Fruit fly (Drosophila melanogaster) Kc167 (cell line): ENCODE data around the gene CG10333.

Experiments used
- Myc ChIP-seq: fragments of >200 bp; optimal IDR thresholded peaks from 2 replicates; lab custom pipeline; 2017; ENCODE audit warnings: missing external identifiers
- Sin3A ChIP-seq: fragments of >200 bp; optimal IDR thresholded peaks from 2 replicates; lab custom pipeline; 2018; ENCODE audit warnings: missing external identifiers
- h ChIP-seq: fragments of >200 bp; optimal IDR thresholded peaks from 3 replicates; lab custom pipeline; 2018; ENCODE audit warnings: missing external identifiers
- insv ChIP-seq: fragments of >200 bp; optimal IDR thresholded peaks from 3 replicates; lab custom pipeline; 2018; ENCODE audit warnings: missing external identifiers
- psq ChIP-seq: fragments of >200 bp; optimal IDR thresholded peaks from 2 replicates; lab custom pipeline; 2017; ENCODE audit warnings: missing external identifiers
- ttk ChIP-seq: sonication (Bioruptor generic); optimal IDR thresholded peaks from 2 replicates; lab custom pipeline; 2017; ENCODE audit warnings: missing external identifiers

CG10333 gene

DNA sequence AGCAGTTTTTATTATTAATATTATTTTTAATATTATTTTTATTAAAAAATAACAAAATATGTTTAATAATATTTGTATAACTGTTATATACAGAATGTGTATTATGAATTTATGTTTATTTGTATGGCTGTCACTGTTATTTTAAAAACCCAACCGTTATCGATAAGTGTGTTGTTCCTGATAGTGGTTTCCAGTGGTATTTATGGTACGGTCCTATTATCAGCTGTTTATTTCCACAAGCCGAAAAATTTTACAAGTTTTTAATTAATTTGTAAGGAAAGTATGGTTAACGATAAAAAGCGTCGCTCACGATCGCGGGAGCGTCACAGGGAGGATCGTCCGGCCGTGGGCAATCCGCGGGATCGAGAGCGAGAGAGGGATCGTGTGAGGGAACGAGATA, at the start of gene CG10333:
TSS of gene CG10333 (plus strand) at position 191 of the 400 bp plus-strand sequence.
- TF ChIP-seq h (lab: Kevin White, UChicago) = no peak

DNA sequence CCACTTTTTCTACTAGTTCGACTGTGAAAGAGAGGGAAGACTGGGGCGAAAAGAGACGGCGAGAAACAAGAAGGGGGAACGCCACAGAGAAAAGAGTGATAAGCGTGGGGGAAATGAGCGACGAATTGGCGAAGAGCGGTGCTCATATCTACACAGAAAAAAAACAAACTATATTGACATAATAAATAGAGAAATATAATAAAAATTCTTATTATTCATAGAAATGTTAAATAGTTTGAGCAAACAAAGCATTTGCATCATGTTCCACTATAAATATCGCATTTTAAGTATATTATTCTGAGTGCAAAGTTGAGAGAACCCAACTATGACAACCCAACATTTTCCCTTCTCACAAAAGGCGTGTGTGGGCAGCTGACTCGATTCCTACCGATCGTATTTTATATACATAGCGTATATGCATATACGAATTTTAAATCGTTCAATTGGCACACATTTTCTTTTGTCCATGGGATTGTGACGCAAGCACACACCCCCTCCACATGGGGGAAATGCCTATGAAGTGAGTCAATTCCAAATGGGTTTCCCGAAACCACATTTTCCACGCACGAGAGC, 48.6 kb upstream of the CG10333 start:
- TF ChIP-seq Myc (lab: Kevin White, UChicago) (no peak), insv (lab: Kevin White, UChicago) (no peak)

DNA sequence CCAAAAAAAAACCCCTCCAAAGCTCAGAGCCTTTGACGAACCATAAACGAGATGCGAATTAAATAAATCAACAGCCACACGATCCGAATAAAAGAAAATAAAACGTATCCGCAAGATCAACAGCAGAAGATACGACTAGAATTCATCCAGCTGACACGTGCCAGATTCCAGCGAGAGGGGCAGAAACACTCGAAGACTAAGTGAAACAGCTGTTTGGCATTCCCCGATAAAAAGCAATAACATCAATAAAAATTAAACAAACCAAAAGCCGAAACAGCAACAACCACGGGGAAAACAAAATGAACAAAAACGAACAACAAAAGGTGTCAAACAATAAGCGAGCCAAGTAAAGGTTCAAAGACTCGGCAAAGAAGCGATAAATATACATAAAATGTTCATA, 47.5 kb upstream of the CG10333 start:
- TF ChIP-seq insv (lab: Kevin White, UChicago) (no peak), ttk (lab: Kevin White, UChicago) (no peak), Sin3A (no peak), h (lab: Kevin White, UChicago) (no peak), Myc (lab: Kevin White, UChicago) (no peak), psq (lab: Kevin White, UChicago) (no peak)

DNA sequence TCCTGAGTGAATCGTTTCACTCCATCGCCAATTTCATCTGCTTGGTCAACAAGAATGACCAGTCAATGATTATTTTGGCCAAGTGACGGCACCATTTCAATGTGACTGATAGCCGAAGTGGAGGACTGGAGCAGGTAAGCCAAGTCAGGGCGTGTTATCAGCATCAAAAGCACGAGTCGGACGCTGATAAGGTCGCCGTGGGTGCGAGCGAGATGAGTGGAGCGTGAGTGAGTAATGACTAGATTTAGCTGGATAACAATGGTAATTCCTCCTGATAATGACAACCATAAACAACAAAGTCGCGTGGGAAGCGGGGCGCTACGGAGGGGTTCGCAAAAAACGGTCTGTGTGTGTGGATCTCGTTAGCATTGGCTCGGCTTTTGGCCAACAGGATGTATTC, 45.6 kb upstream of the CG10333 start:
- TF ChIP-seq ttk (lab: Kevin White, UChicago) = no peak
- no peak for TF ChIP-seq psq (lab: Kevin White, UChicago)
- no peak for TF ChIP-seq Sin3A
- TF ChIP-seq Myc (lab: Kevin White, UChicago) = no peak
- TF ChIP-seq insv (lab: Kevin White, UChicago) = no peak
- TF ChIP-seq h (lab: Kevin White, UChicago) = no peak

DNA sequence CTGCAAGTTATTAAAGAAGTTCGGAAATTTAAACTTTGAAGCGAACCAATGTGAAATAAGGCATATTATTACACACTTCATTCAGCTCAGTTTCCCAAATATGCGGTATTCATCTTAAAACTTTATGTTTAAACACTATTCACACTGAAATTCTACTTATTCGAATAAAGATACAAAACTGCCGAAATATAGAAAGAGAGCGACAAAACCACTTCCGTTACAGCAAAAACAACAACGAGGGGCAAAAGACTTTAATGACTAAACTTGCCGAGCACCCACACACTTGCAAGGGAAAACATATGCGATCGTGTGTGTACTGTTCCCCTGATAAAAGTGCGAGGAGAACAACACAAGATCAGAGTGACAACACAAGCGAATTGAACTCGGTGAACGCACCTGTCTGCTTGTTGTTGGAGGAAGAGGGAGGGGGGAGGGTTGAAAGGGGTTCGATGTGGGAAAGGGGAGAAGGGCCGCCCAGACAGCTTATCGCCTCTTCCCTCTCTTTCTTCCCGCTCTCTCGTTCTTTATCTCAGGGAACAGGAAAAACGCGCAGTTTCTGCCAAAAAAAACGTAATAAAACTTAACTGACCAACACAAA, 45.0 kb upstream of the CG10333 start:
- TF ChIP-seq Sin3A (no peak), psq (lab: Kevin White, UChicago) (no peak), Myc (lab: Kevin White, UChicago) (no peak), ttk (lab: Kevin White, UChicago) (no peak), insv (lab: Kevin White, UChicago) (no peak), h (lab: Kevin White, UChicago) (no peak)

DNA sequence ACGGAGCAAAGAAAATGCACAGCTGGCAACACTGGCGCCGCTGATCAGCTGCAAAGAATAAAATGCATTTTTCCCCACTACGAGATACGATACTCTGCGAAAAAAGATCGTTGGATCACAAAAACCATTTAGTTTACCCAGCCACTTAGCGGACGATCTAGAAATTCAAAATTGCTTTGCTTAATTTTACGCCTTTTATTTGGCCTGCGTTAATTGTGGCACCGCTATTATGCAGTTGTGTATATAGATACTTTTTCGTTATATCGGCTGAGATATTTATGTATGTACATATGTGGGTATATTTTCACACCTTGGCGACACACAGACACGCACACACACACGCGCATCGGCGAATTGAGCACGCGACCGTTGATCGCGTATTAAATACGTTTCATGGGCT, 44.1 kb upstream of the CG10333 start:
- no peak for TF ChIP-seq Myc (lab: Kevin White, UChicago)
- no peak for TF ChIP-seq insv (lab: Kevin White, UChicago)
- no peak for TF ChIP-seq ttk (lab: Kevin White, UChicago)
- no peak for TF ChIP-seq Sin3A

DNA sequence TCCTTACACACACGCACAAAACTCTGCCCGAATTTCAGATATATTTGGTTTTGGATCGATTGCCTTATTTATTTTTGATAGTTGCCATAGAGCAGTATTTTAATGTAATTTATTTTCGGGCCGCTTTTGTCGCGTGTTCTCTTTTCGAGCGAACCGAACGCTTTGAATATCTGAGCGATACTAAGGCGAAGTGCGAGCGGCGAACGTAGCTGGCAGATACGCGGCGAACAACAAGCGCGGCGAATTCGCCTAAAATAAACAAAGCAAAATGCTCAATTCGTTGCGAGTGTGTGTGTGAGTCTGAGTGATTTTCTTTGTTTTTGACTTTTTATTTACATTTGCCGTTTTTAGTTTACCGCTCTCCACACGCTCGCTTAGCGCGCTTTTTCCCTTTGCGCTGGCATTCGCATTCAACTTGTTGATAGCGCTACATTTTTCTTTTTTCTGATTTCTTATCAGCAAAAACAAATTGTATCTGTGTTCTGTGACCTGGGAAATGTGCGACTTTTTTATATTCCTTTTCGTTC, 43.5 kb upstream of the CG10333 start:
- TF ChIP-seq h (lab: Kevin White, UChicago) (no peak), Sin3A (no peak), Myc (lab: Kevin White, UChicago) (no peak), ttk (lab: Kevin White, UChicago) (no peak), insv (lab: Kevin White, UChicago) (no peak), psq (lab: Kevin White, UChicago) (no peak)

DNA sequence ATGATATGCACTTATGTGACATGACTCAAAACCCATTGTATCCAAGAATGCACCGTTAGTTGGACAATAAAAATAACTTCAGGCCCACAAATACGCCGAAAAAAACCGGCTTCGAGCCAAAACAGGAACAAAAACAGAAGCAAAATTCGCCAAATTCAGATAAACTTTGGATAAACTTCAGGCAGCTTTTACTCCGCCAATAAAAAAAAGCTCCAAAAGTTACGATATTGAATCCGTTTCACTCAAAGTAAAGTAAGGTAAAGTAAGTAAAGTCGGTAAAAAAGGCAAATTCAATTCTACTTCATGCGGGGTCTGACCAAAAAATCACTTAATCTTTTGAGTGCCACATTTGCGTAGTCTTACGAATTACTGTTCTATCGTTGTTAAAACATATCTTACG, 42.6 kb upstream of the CG10333 start:
- TF ChIP-seq Sin3A = no peak
- TF ChIP-seq h (lab: Kevin White, UChicago) = no peak
- no peak for TF ChIP-seq psq (lab: Kevin White, UChicago)
- no peak for TF ChIP-seq Myc (lab: Kevin White, UChicago)
- no peak for TF ChIP-seq insv (lab: Kevin White, UChicago)
- TF ChIP-seq ttk (lab: Kevin White, UChicago) = no peak

DNA sequence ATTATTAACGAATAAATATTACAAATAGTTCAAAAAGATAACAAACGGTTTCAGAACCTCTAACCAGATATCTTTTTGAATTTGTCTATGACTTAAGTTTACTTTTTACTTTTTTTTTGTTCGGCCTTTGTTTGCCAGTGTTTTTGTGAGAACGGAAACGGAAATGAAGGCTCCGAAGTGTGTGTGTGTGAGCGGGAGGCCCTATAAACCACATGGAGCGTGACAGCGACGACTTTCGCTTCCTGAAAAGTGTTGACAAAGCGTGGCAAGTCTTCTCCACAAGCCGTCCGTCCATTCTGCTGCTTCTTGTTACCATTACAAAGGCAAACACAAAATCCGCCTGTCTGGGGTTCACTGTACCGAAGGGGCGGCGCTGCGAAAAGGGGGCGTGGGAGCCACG, 42.2 kb upstream of the CG10333 start:
- TF ChIP-seq h (lab: Kevin White, UChicago) (no peak), Myc (lab: Kevin White, UChicago) (no peak), psq (lab: Kevin White, UChicago) (no peak)

DNA sequence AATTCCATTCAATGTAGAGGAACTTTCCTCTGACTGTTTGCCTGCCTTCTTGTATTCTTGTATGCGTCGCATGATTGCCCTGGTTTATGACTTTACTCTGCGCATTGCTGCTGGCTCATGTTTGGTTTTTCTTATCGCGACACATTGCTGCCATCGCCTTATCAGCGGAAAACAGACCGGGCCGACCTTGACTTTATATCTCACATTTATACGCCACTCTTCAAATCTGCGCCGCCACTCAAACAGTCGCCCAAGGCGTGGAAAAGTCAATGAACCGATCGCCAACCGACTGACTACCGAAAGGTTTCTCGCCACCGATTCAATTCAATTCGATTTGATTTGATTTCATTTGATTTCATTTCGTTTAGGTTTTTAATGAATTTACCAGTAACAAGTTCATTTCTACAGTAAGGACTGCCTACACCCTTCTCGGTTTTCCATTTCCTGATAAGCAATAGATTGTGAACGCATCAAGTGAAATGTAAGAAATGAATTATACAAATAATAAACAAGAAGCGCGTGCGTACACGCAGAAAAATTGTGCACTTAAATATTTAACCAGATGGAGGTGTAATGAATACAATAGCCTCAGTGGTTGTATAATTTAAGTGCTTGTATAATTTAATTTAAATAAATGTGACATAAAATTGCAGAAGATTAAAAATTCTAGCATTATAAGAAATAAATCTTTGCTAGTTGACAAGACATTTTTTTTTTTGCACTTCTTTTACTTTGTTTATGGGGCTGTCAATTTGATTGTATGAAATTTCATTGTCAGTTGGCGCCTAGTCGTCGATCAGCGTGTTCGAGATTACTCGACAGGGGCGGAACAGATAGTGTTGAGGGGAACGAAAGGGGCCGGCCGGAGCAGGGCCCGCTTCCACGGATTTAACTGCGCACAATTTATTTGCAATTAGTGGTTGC, 40.1 kb upstream of the CG10333 start:
- TF ChIP-seq ttk (lab: Kevin White, UChicago) (no peak), insv (lab: Kevin White, UChicago) (no peak), psq (lab: Kevin White, UChicago) (no peak), Myc (lab: Kevin White, UChicago) (no peak), h (lab: Kevin White, UChicago) (no peak), Sin3A (no peak)

DNA sequence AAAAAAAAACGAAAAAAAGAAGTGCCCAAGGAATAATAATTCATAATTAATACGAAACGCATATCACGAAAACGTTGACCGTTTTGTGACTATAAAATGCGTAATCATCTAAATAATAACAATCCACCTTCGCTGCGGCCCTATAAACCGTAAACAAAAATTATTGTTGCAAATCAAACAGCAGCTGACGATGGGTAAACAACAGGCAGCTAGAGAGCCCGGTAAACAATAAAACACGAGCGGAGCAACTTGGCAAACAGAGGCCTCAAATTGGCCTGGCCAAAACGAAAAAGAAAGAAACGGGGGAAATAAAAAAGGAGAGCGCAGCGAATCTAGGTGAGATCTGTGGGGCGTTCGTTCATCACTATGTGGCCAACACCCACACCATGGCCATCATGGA, 39.1 kb upstream of the CG10333 start:
- TF ChIP-seq psq (lab: Kevin White, UChicago) (no peak), insv (lab: Kevin White, UChicago) (no peak), ttk (lab: Kevin White, UChicago) (no peak), h (lab: Kevin White, UChicago) (no peak), Sin3A (no peak), Myc (lab: Kevin White, UChicago) (no peak)

DNA sequence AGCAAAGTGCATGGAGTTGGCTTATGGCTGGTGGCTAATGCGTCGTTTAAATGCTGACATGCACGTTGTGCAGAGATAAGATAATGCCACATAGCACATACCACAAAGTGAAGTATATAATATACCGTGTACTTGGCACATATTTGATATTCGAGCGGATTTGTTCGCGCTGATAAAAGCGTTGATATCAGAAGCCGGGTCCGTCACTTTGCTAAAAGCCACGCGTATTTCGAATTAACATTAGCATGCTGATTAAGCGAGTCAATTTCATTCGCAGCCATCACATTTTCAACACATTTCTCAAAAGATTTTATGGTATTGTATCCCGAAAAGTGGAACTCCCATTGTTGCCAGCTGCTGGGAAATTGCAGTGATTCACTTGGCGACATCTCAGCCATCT, 37.9 kb upstream of the CG10333 start:
- TF ChIP-seq Myc (lab: Kevin White, UChicago) (no peak), h (lab: Kevin White, UChicago) (no peak), psq (lab: Kevin White, UChicago) (no peak), Sin3A (no peak), ttk (lab: Kevin White, UChicago) (no peak), insv (lab: Kevin White, UChicago) (no peak)
